Worm (Caenorhabditis elegans) whole organism, L1 larva: Measurements from ENCODE around the gene F52B11.5.
A peak's percentile ranks its signal among the peaks of the same experiment; 100 is the strongest.

Source experiments
- C04F5.9 ChIP-seq: sonication (generic microtip); optimal IDR thresholded peaks from 2 replicates; lab custom pipeline; 2016; ENCODE audit warnings: missing genetic modification characterization, missing compliant biosample characterization
- C34B4.2 ChIP-seq: sonication (generic microtip); optimal IDR thresholded peaks from 2 replicates; lab custom pipeline; 2017; ENCODE audit warnings: mild to moderate bottlenecking, missing genetic modification characterization, missing compliant biosample characterization
- F16B12.6 ChIP-seq: fragments of 150-350 bp; optimal IDR thresholded peaks from 2 replicates; lab custom pipeline; 2014; ENCODE audit warnings: missing biosample characterization, missing genetic modification characterization
- aha-1 ChIP-seq: fragments of 150-350 bp; optimal IDR thresholded peaks from 2 replicates; lab custom pipeline; 2014; ENCODE audit warnings: missing biosample characterization, missing genetic modification characterization
- ceh-88 ChIP-seq: fragments of 200-800 bp; sonication (Bioruptor generic); IDR thresholded peaks from 2 replicates; pipeline ENCODE4 v1.3.6; 2022; ENCODE audit warnings: missing genetic modification characterization, missing compliant biosample characterization
- ces-1 ChIP-seq: fragments of 150-350 bp; optimal IDR thresholded peaks from 2 replicates; lab custom pipeline; 2014; ENCODE audit warnings: missing biosample characterization, missing genetic modification reagents, missing genetic modification characterization
- dpl-1 ChIP-seq, 3 experiments: fragments of 150-350 bp in 2 of 3; sonication (generic microtip) in 1 of 3; optimal IDR thresholded peaks; 2 replicates each; lab custom pipeline; 2014 to 2017; ENCODE audit warnings: missing biosample characterization in 3 of 3, missing genetic modification characterization in 3 of 3, missing genetic modification reagents in 3 of 3
- efl-1 ChIP-seq, 4 experiments: fragments of 150-350 bp; optimal IDR thresholded peaks in 3 of 4; peaks in 1 of 4; 1 replicate in 1 of 4; 2 replicates in 3 of 4; lab custom pipeline; 2014; ENCODE audit warnings: missing biosample characterization in 2 of 4, missing genetic modification characterization in 2 of 4, missing genetic modification reagents in 2 of 4
- fkh-10 ChIP-seq: sonication (generic microtip); optimal IDR thresholded peaks from 2 replicates; lab custom pipeline; 2017; ENCODE audit warnings: missing biosample characterization, missing genetic modification reagents, missing genetic modification characterization
- hlh-17 ChIP-seq: fragments of 200-800 bp; sonication (Bioruptor generic); optimal IDR thresholded peaks from 2 replicates; lab custom pipeline; 2018; ENCODE audit warnings: missing genetic modification characterization, mild to moderate bottlenecking, missing compliant biosample characterization, moderate library complexity, borderline replicate concordance
- hlh-4 ChIP-seq: sonication (generic microtip); optimal IDR thresholded peaks from 2 replicates; lab custom pipeline; 2016; ENCODE audit warnings: mild to moderate bottlenecking, missing genetic modification characterization, missing compliant biosample characterization
- irx-1 ChIP-seq: sonication (generic microtip); optimal IDR thresholded peaks from 2 replicates; lab custom pipeline; 2016; ENCODE audit warnings: missing genetic modification characterization, missing compliant biosample characterization
- isw-1 ChIP-seq: fragments of 200-800 bp; sonication (Bioruptor generic); IDR thresholded peaks from 2 replicates; pipeline ENCODE4 v1.3.6; 2022; ENCODE audit warnings: missing genetic modification characterization, missing compliant biosample characterization
- jun-1 ChIP-seq: fragments of 150-350 bp; optimal IDR thresholded peaks from 2 replicates; lab custom pipeline; 2014; ENCODE audit warnings: missing biosample characterization, missing genetic modification reagents, missing genetic modification characterization
- lin-14 ChIP-seq: fragments of 200-800 bp; sonication (Bioruptor generic); optimal IDR thresholded peaks from 2 replicates; lab custom pipeline; 2018; ENCODE audit warnings: mild to moderate bottlenecking, missing genetic modification characterization, moderate library complexity, missing compliant biosample characterization
- lin-15B ChIP-seq: fragments of 150-350 bp; sonication (generic microtip); optimal IDR thresholded peaks from 3 replicates; lab custom pipeline; 2014; ENCODE audit warnings: missing biosample characterization, missing genetic modification characterization
- lin-35 ChIP-seq, 2 experiments: fragments of 150-350 bp; optimal IDR thresholded peaks; 2 replicates each; lab custom pipeline; 2014; ENCODE audit warnings: missing biosample characterization in 2 of 2, missing genetic modification characterization in 2 of 2, missing genetic modification reagents in 2 of 2
- lin-39 ChIP-seq: fragments of 150-350 bp; optimal IDR thresholded peaks from 2 replicates; lab custom pipeline; 2014; ENCODE audit warnings: missing biosample characterization, missing genetic modification reagents, missing genetic modification characterization
- lir-3 ChIP-seq: sonication (generic microtip); optimal IDR thresholded peaks from 2 replicates; lab custom pipeline; 2016; ENCODE audit warnings: mild to moderate bottlenecking, missing genetic modification characterization, moderate library complexity, missing compliant biosample characterization; ENCODE audit not compliant: poor library complexity
- mdl-1 ChIP-seq, 2 experiments: fragments of 150-350 bp; optimal IDR thresholded peaks; 2 replicates each; lab custom pipeline; 2014 to 2017; ENCODE audit warnings: missing biosample characterization in 2 of 2, missing genetic modification characterization in 2 of 2, inconsistent platforms in 1 of 2
- mef-2 ChIP-seq: fragments of 150-350 bp; optimal IDR thresholded peaks from 2 replicates; lab custom pipeline; 2014; ENCODE audit warnings: missing biosample characterization, missing genetic modification characterization
- mep-1 ChIP-seq: fragments of 150-350 bp; optimal IDR thresholded peaks from 2 replicates; lab custom pipeline; 2014; ENCODE audit warnings: missing biosample characterization, missing genetic modification characterization
- nhr-20 ChIP-seq: sonication (generic microtip); optimal IDR thresholded peaks from 2 replicates; lab custom pipeline; 2016; ENCODE audit warnings: mild to moderate bottlenecking, missing genetic modification characterization, missing compliant biosample characterization
- nhr-71 ChIP-seq: sonication (generic microtip); optimal IDR thresholded peaks from 2 replicates; lab custom pipeline; 2016; ENCODE audit warnings: mild to moderate bottlenecking, missing genetic modification characterization, moderate library complexity, missing compliant biosample characterization
- nhr-77 ChIP-seq: fragments of 150-350 bp; optimal IDR thresholded peaks from 2 replicates; lab custom pipeline; 2014; ENCODE audit warnings: missing biosample characterization, missing genetic modification characterization
- nhr-90 ChIP-seq: sonication (generic microtip); optimal IDR thresholded peaks from 2 replicates; lab custom pipeline; 2016; ENCODE audit warnings: mild to moderate bottlenecking, missing genetic modification characterization, missing compliant biosample characterization; ENCODE audit not compliant: poor library complexity
- snu-23 ChIP-seq: sonication (generic microtip); optimal IDR thresholded peaks from 2 replicates; lab custom pipeline; 2016; ENCODE audit warnings: missing genetic modification characterization, missing compliant biosample characterization
- swsn-7 ChIP-seq: sonication (generic microtip); optimal IDR thresholded peaks from 2 replicates; lab custom pipeline; 2016; ENCODE audit warnings: missing genetic modification characterization, missing compliant biosample characterization
- tlp-1 ChIP-seq: fragments of 150-350 bp; optimal IDR thresholded peaks from 2 replicates; lab custom pipeline; 2014; ENCODE audit warnings: missing biosample characterization, missing genetic modification characterization
- unc-130 ChIP-seq: fragments of 150-350 bp; optimal IDR thresholded peaks from 2 replicates; lab custom pipeline; 2017; ENCODE audit warnings: missing biosample characterization, missing genetic modification characterization, inconsistent platforms
- unc-30 ChIP-seq: sonication (generic microtip); optimal IDR thresholded peaks from 2 replicates; lab custom pipeline; 2017; ENCODE audit warnings: missing biosample characterization, missing genetic modification characterization
- unc-62 ChIP-seq: fragments of 150-350 bp; optimal IDR thresholded peaks from 2 replicates; lab custom pipeline; 2014; ENCODE audit warnings: missing biosample characterization, missing genetic modification reagents, missing genetic modification characterization
- unc-98 ChIP-seq: fragments of 200-800 bp; sonication (Bioruptor generic); IDR thresholded peaks from 2 replicates; pipeline ENCODE4 v1.3.6; 2022; ENCODE audit warnings: missing genetic modification characterization, missing compliant biosample characterization
- xbp-1 ChIP-seq: sonication (generic microtip); optimal IDR thresholded peaks from 2 replicates; lab custom pipeline; 2016; ENCODE audit warnings: missing genetic modification characterization, missing compliant biosample characterization
- zag-1 ChIP-seq: fragments of 150-350 bp; optimal IDR thresholded peaks from 2 replicates; lab custom pipeline; 2014; ENCODE audit warnings: missing biosample characterization, missing genetic modification characterization
- ztf-11 ChIP-seq, 2 experiments: sonication (generic microtip); optimal IDR thresholded peaks; 2 replicates each; lab custom pipeline; 2016 to 2017; ENCODE audit warnings: missing genetic modification characterization in 2 of 2, missing biosample characterization in 1 of 2, missing compliant biosample characterization in 1 of 2

Gene F52B11.5

ce11 chrIV:14114357-14114756, 11.3 kb upstream of the F52B11.5 start:
- TF ChIP-seq fkh-10 (no peak), irx-1 (tag; lab: Kevin White, UChicago) (no peak), ces-1 (no peak), mep-1 (tag; lab: Kevin White, UChicago) (no peak), hlh-17 (GFP tag; lab: Kevin White, UChicago) (no peak), lin-39 (no peak), unc-98 (GFP tag; lab: Robert Waterston, UW) (no peak), lin-15B (tag; lab: Kevin White, UChicago) (no peak), unc-130 (no peak), C04F5.9 (tag; lab: Kevin White, UChicago) (no peak), nhr-90 (tag; lab: Kevin White, UChicago) (no peak), snu-23 (GFP tag; lab: Kevin White, UChicago) (no peak), swsn-7 (tag; lab: Kevin White, UChicago) (no peak), mef-2 (tag; lab: Kevin White, UChicago) (no peak), tlp-1 (tag; lab: Kevin White, UChicago) (no peak)

ce11 chrIV:14113621-14114020, 10.6 kb upstream of the F52B11.5 start:
- TF ChIP-seq C34B4.2 (tag; lab: Kevin White, UChicago), result no peak
- no peak for TF ChIP-seq nhr-77 (tag; lab: Kevin White, UChicago)
- TF ChIP-seq aha-1 (tag; lab: Kevin White, UChicago), result no peak
- no peak for TF ChIP-seq jun-1 (tag; lab: Kevin White, UChicago)
- TF ChIP-seq efl-1 (optimal IDR thresholded peaks at IDR 0.05; lab: Kevin White, UChicago), result peak; percentile 10 to 69
- TF ChIP-seq efl-1 (GFP tag; optimal IDR thresholded peaks at IDR 0.05 in 1 of 2; lab: Kevin White, UChicago), result peak in 1 of 2 experiments; percentile 55
- TF ChIP-seq dpl-1 (GFP tag; optimal IDR thresholded peaks at IDR 0.05; lab: Kevin White, UChicago), result peak in 1 of 3 experiments; percentile 33
- TF ChIP-seq, all 84 proteins: peak for 2

ce11 chrIV:14107647-14108046, 4.6 kb upstream of the F52B11.5 start:
- no peak for TF ChIP-seq lin-14 (GFP tag; lab: Kevin White, UChicago)
- TF ChIP-seq isw-1 (GFP tag; lab: Robert Waterston, UW), result no peak
- TF ChIP-seq nhr-20 (tag; lab: Kevin White, UChicago), result no peak
- no peak for TF ChIP-seq unc-62 (GFP tag; lab: Kevin White, UChicago)
- TF ChIP-seq ceh-88 (GFP tag; lab: Robert Waterston, UW), result no peak
- TF ChIP-seq unc-130, result no peak

- TF ChIP-seq hlh-4 (no peak), nhr-71 (tag; lab: Kevin White, UChicago) (no peak), unc-30 (tag; lab: Kevin White, UChicago) (no peak), mdl-1 (tag; optimal IDR thresholded peaks at IDR 0.05; lab: Kevin White, UChicago) (no peak), xbp-1 (tag; lab: Kevin White, UChicago) (no peak), zag-1 (tag; lab: Kevin White, UChicago) (no peak), lir-3 (tag; lab: Kevin White, UChicago) (no peak), C04F5.9 (tag; lab: Kevin White, UChicago) (no peak), ztf-11 (tag; optimal IDR thresholded peaks at IDR 0.05; lab: Kevin White, UChicago) (no peak), ceh-88 (GFP tag; lab: Robert Waterston, UW) (no peak), lin-15B (tag; lab: Kevin White, UChicago) (no peak), F16B12.6 (no peak), lin-35 (GFP tag; optimal IDR thresholded peaks at IDR 0.05; lab: Kevin White, UChicago) (no peak), dpl-1 (GFP tag; optimal IDR thresholded peaks at IDR 0.05; lab: Kevin White, UChicago) (no peak), aha-1 (tag; lab: Kevin White, UChicago) (no peak)
- TF ChIP-seq, all 84 proteins: peak for 0
These were observed 3.2 kb upstream of the F52B11.5 start, which contains the start of gene ins-34 for ce11 chrIV:14106274-14106673. Gene ins-34 (plus strand): TSS chrIV:14106574.
